Worm (Caenorhabditis elegans) whole organism, late embryonic: Measurements from ENCODE around the gene elt-3.

Source experiments
- C08G9.2 ChIP-seq: sonication (generic microtip); optimal IDR thresholded peaks from 2 replicates; lab custom pipeline; 2016; ENCODE audit warnings: mild to moderate bottlenecking, missing genetic modification characterization, moderate library complexity, missing compliant biosample characterization
- C38D4.7 ChIP-seq: fragments of 200-800 bp; sonication (Bioruptor generic); optimal IDR thresholded peaks from 2 replicates; lab custom pipeline; 2018; ENCODE audit warnings: mild to moderate bottlenecking, missing genetic modification characterization, moderate library complexity, missing compliant biosample characterization
- F13H6.1 ChIP-seq: sonication (generic microtip); optimal IDR thresholded peaks from 2 replicates; lab custom pipeline; 2016; ENCODE audit warnings: missing genetic modification characterization, missing compliant biosample characterization
- T23F11.4 ChIP-seq: fragments of 200-800 bp; sonication (Bioruptor generic); optimal IDR thresholded peaks from 2 replicates; lab custom pipeline; 2018; ENCODE audit warnings: mild to moderate bottlenecking, missing genetic modification characterization, missing compliant biosample characterization
- Y22D7AL.16 ChIP-seq: sonication (generic microtip); optimal IDR thresholded peaks from 2 replicates; lab custom pipeline; 2016; ENCODE audit warnings: missing genetic modification characterization, missing compliant biosample characterization
- ceh-18 ChIP-seq: sonication (generic microtip); optimal IDR thresholded peaks from 2 replicates; lab custom pipeline; 2016; ENCODE audit warnings: missing genetic modification characterization, missing compliant biosample characterization
- ceh-2 ChIP-seq: sonication (generic microtip); optimal IDR thresholded peaks from 2 replicates; lab custom pipeline; 2016; ENCODE audit warnings: missing genotype, missing genetic modification characterization, missing compliant biosample characterization
- ceh-22 ChIP-seq: sonication (generic microtip); optimal IDR thresholded peaks from 2 replicates; lab custom pipeline; 2017; ENCODE audit warnings: missing biosample characterization, missing genetic modification characterization
- ceh-24 ChIP-seq: sonication (generic microtip); optimal IDR thresholded peaks from 2 replicates; lab custom pipeline; 2016; ENCODE audit warnings: mild to moderate bottlenecking, missing genetic modification characterization, missing compliant biosample characterization
- ceh-31 ChIP-seq: sonication (generic microtip); optimal IDR thresholded peaks from 2 replicates; lab custom pipeline; 2016; ENCODE audit warnings: missing genetic modification characterization, missing compliant biosample characterization
- ceh-34 ChIP-seq: sonication (generic microtip); optimal IDR thresholded peaks from 2 replicates; lab custom pipeline; 2016; ENCODE audit warnings: mild to moderate bottlenecking, missing genetic modification characterization, missing compliant biosample characterization
- ceh-45 ChIP-seq: fragments of 200-800 bp; sonication (Bioruptor generic); IDR thresholded peaks from 2 replicates; pipeline ENCODE4 v1.3.6; 2022; ENCODE audit warnings: missing genetic modification reagents, missing genetic modification characterization, missing compliant biosample characterization
- ceh-48 ChIP-seq: sonication (generic microtip); optimal IDR thresholded peaks from 2 replicates; lab custom pipeline; 2016; ENCODE audit warnings: missing genetic modification characterization, inconsistent platforms, missing compliant biosample characterization
- ceh-6 ChIP-seq: fragments of 200-800 bp; sonication (Bioruptor generic); optimal IDR thresholded peaks from 2 replicates; lab custom pipeline; 2018; ENCODE audit warnings: mild to moderate bottlenecking, missing genetic modification characterization, missing compliant biosample characterization
- ceh-9 ChIP-seq: sonication (generic microtip); optimal IDR thresholded peaks from 2 replicates; lab custom pipeline; 2016; ENCODE audit warnings: mild to moderate bottlenecking, missing genetic modification characterization, inconsistent platforms, missing compliant biosample characterization
- che-1 ChIP-seq: sonication (generic microtip); optimal IDR thresholded peaks from 2 replicates; lab custom pipeline; 2016; ENCODE audit warnings: mild to moderate bottlenecking, missing genetic modification characterization, missing compliant biosample characterization
- dmd-4 ChIP-seq: sonication (generic microtip); optimal IDR thresholded peaks from 2 replicates; lab custom pipeline; 2016; ENCODE audit warnings: borderline replicate concordance, missing genetic modification characterization, missing compliant biosample characterization
- dve-1 ChIP-seq: sonication (generic microtip); optimal IDR thresholded peaks from 2 replicates; lab custom pipeline; 2017; ENCODE audit warnings: antibody characterized with exemption, mild to moderate bottlenecking, missing genetic modification characterization, missing compliant biosample characterization
- elt-2 ChIP-seq: sonication (generic microtip); optimal IDR thresholded peaks from 2 replicates; lab custom pipeline; 2016; ENCODE audit warnings: missing genetic modification reagents, missing genetic modification characterization, missing compliant biosample characterization
- ets-4 ChIP-seq: sonication (generic microtip); optimal IDR thresholded peaks from 2 replicates; lab custom pipeline; 2016; ENCODE audit warnings: missing genetic modification characterization, missing compliant biosample characterization
- eyg-1 ChIP-seq: sonication (generic microtip); optimal IDR thresholded peaks from 2 replicates; lab custom pipeline; 2016; ENCODE audit warnings: missing genotype, missing genetic modification characterization, missing compliant biosample characterization
- fax-1 ChIP-seq: sonication (generic microtip); optimal IDR thresholded peaks from 2 replicates; lab custom pipeline; 2016; ENCODE audit warnings: missing genotype, missing genetic modification characterization, missing compliant biosample characterization
- hlh-30 ChIP-seq: sonication (generic microtip); optimal IDR thresholded peaks from 2 replicates; lab custom pipeline; 2017; ENCODE audit warnings: antibody characterized with exemption, missing genetic modification characterization, missing compliant biosample characterization; ENCODE audit not compliant: insufficient read depth
- lim-6 ChIP-seq: sonication (generic microtip); optimal IDR thresholded peaks from 2 replicates; lab custom pipeline; 2016; ENCODE audit warnings: missing genetic modification characterization, missing compliant biosample characterization
- lin-11 ChIP-seq: fragments of 200-800 bp; sonication (Bioruptor generic); optimal IDR thresholded peaks from 2 replicates; lab custom pipeline; 2018; ENCODE audit warnings: mild to moderate bottlenecking, missing genetic modification characterization, missing compliant biosample characterization
- madf-2 ChIP-seq: sonication (generic microtip); optimal IDR thresholded peaks from 2 replicates; lab custom pipeline; 2017; ENCODE audit warnings: missing genetic modification characterization, missing compliant biosample characterization
- nfya-1 ChIP-seq: sonication (generic microtip); optimal IDR thresholded peaks from 2 replicates; lab custom pipeline; 2017; ENCODE audit warnings: missing genetic modification characterization, mild to moderate bottlenecking, missing compliant biosample characterization, antibody characterized with exemption, moderate library complexity
- nhr-11 ChIP-seq: fragments of 150-350 bp; optimal IDR thresholded peaks from 2 replicates; lab custom pipeline; 2014; ENCODE audit warnings: missing biosample characterization, missing genetic modification characterization
- npax-4 ChIP-seq: sonication (generic microtip); optimal IDR thresholded peaks from 2 replicates; lab custom pipeline; 2016; ENCODE audit warnings: missing genetic modification characterization, missing compliant biosample characterization
- odd-2 ChIP-seq: sonication (generic microtip); optimal IDR thresholded peaks from 2 replicates; lab custom pipeline; 2017; ENCODE audit warnings: antibody characterized with exemption, mild to moderate bottlenecking, missing genetic modification characterization, missing compliant biosample characterization
- pat-9 ChIP-seq: fragments of 200-800 bp; sonication (Bioruptor generic); optimal IDR thresholded peaks from 2 replicates; lab custom pipeline; 2018; ENCODE audit warnings: mild to moderate bottlenecking, missing genetic modification characterization, moderate library complexity, missing compliant biosample characterization
- pax-1 ChIP-seq: fragments of 150-350 bp; optimal IDR thresholded peaks from 2 replicates; lab custom pipeline; 2014; ENCODE audit warnings: missing biosample characterization, missing genetic modification characterization
- pha-4 ChIP-seq: fragments of 150-350 bp; optimal IDR thresholded peaks from 2 replicates; lab custom pipeline; 2018; ENCODE audit warnings: missing biosample characterization, missing genetic modification reagents, missing genetic modification characterization
- ref-2 ChIP-seq: sonication (generic microtip); optimal IDR thresholded peaks from 2 replicates; lab custom pipeline; 2016; ENCODE audit warnings: missing genetic modification characterization, missing compliant biosample characterization
- rnt-1 ChIP-seq: sonication (generic microtip); optimal IDR thresholded peaks from 2 replicates; lab custom pipeline; 2016; ENCODE audit warnings: missing genetic modification characterization, missing compliant biosample characterization
- sdc-2 ChIP-seq: sonication (generic microtip); optimal IDR thresholded peaks from 2 replicates; lab custom pipeline; 2016; ENCODE audit warnings: missing genotype, missing genetic modification characterization, missing compliant biosample characterization
- sox-2 ChIP-seq: fragments of 200-800 bp; sonication (Bioruptor generic); IDR thresholded peaks from 2 replicates; pipeline ENCODE4 v1.3.6; 2022; ENCODE audit warnings: missing genetic modification reagents, missing genetic modification characterization, missing compliant biosample characterization
- syd-9 ChIP-seq: sonication (generic microtip); optimal IDR thresholded peaks from 2 replicates; lab custom pipeline; 2016; ENCODE audit warnings: mild to moderate bottlenecking, missing genetic modification characterization, moderate library complexity, missing compliant biosample characterization
- tbx-2 ChIP-seq: sonication (generic microtip); optimal IDR thresholded peaks from 2 replicates; lab custom pipeline; 2016; ENCODE audit warnings: missing genetic modification characterization, missing compliant biosample characterization
- ttx-3 ChIP-seq: sonication (generic microtip); optimal IDR thresholded peaks from 2 replicates; lab custom pipeline; 2016; ENCODE audit warnings: missing genetic modification reagents, missing genetic modification characterization, missing compliant biosample characterization
- unc-42 ChIP-seq: sonication (generic microtip); optimal IDR thresholded peaks from 2 replicates; lab custom pipeline; 2016; ENCODE audit warnings: missing genotype, missing genetic modification characterization, missing compliant biosample characterization
- unc-55 ChIP-seq: sonication (generic microtip); optimal IDR thresholded peaks from 2 replicates; lab custom pipeline; 2017; ENCODE audit warnings: missing biosample characterization, missing genetic modification reagents, missing genetic modification characterization
- unc-86 ChIP-seq: sonication (generic microtip); optimal IDR thresholded peaks from 2 replicates; lab custom pipeline; 2016; ENCODE audit warnings: missing genetic modification characterization, missing compliant biosample characterization
- zip-5 ChIP-seq: sonication (generic microtip); optimal IDR thresholded peaks from 2 replicates; lab custom pipeline; 2016; ENCODE audit warnings: missing genetic modification characterization, missing compliant biosample characterization
- ztf-16 ChIP-seq: sonication (generic microtip); optimal IDR thresholded peaks from 2 replicates; lab custom pipeline; 2017; ENCODE audit warnings: missing genetic modification characterization, missing compliant biosample characterization

Gene elt-3

DNA sequence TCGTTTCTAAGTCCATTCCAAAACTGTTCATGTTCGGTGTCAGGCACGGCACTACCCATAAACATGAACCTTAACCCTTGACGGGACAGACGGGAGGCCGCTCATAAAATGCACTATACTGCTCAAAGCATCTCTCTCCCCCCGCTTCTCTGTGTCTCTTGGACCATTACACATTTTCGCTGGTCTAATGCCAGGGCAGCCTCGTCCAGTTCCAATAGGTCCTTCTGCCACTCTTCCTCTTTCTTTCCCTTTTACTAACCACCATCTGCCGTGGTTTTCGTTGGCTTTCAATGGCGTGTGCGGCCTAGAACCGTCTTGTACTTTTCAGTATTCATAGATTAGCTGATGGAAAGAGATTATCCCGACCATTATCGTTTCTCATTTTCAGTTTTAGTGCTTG lies 13.5 kb downstream of the elt-3 start (continued):
- TF ChIP-seq ztf-16 (tag; lab: Kevin White, UChicago) (no peak), ref-2 (tag; lab: Kevin White, UChicago) (peak; percentile 23)

- no peak for TF ChIP-seq F13H6.1
- no peak for TF ChIP-seq ceh-9 (tag; lab: Kevin White, UChicago)
- TF ChIP-seq pat-9 (tag; lab: Kevin White, UChicago), result no peak
- no peak for TF ChIP-seq dve-1
- TF ChIP-seq ceh-48 (tag; lab: Kevin White, UChicago), result no peak
- TF ChIP-seq lin-11 (tag; lab: Kevin White, UChicago), result no peak
- no peak for TF ChIP-seq che-1
- TF ChIP-seq ceh-22 (tag; lab: Kevin White, UChicago), result no peak
- TF ChIP-seq ceh-45 (GFP tag; lab: Robert Waterston, UW), result no peak
- no peak for TF ChIP-seq elt-2 (tag; lab: Kevin White, UChicago)
- TF ChIP-seq unc-55 (GFP tag; lab: Kevin White, UChicago), result no peak
- no peak for TF ChIP-seq npax-4
- TF ChIP-seq, all 69 proteins: peak for 0
Measured at ce11 chrX:13948810-13949209, 14.1 kb downstream of the elt-3 start, which contains the start of gene alg-1. TSS of gene alg-1 (plus strand) at chrX:13949110.

ce11 chrX:13950620-13951152 lies 16.0 kb downstream of the elt-3 start:
- TF ChIP-seq syd-9 (peak; percentile 26), hlh-30 (peak; percentile 44), ceh-24 (tag; lab: Kevin White, UChicago) (no peak), tbx-2 (peak; percentile 60), ceh-2 (peak; percentile 40), lim-6 (tag; lab: Kevin White, UChicago) (no peak), nfya-1 (tag; lab: Kevin White, UChicago) (peak; percentile 53), Y22D7AL.16 (tag; lab: Kevin White, UChicago) (no peak), T23F11.4 (GFP tag; lab: Kevin White, UChicago) (peak; percentile 4), eyg-1 (tag; lab: Kevin White, UChicago) (peak; percentile 14), dmd-4 (tag; lab: Kevin White, UChicago) (no peak), C08G9.2 (tag; lab: Kevin White, UChicago) (peak; percentile 14), ceh-6 (GFP tag; lab: Kevin White, UChicago) (peak; percentile 2), ceh-48 (tag; lab: Kevin White, UChicago) (no peak), rnt-1 (tag; lab: Kevin White, UChicago) (peak; percentile 3), nhr-11 (tag; lab: Kevin White, UChicago) (no peak), madf-2 (tag; lab: Kevin White, UChicago) (peak; percentile 5), zip-5 (no peak), ceh-9 (tag; lab: Kevin White, UChicago) (no peak), unc-86 (no peak), ceh-34 (tag; lab: Kevin White, UChicago) (peak; percentile 56), pax-1 (tag; lab: Kevin White, UChicago) (no peak), ref-2 (tag; lab: Kevin White, UChicago) (peak; percentile 70), unc-55 (GFP tag; lab: Kevin White, UChicago) (peak; percentile 44), ceh-31 (tag; lab: Kevin White, UChicago) (peak; percentile 66), ceh-18 (peak; percentile 28), unc-42 (tag; lab: Kevin White, UChicago) (no peak), ets-4 (no peak), sox-2 (GFP tag; lab: Robert Waterston, UW) (peak; percentile 28), F13H6.1 (peak; percentile 68), fax-1 (no peak), pha-4 (tag; lab: Kevin White, UChicago) (no peak), ceh-22 (tag; lab: Kevin White, UChicago) (peak; percentile 45), odd-2 (tag; lab: Kevin White, UChicago) (no peak), sdc-2 (tag; lab: Kevin White, UChicago) (peak; percentile 39), C38D4.7 (GFP tag; lab: Kevin White, UChicago) (no peak), ttx-3 (tag; lab: Kevin White, UChicago) (no peak)
- TF ChIP-seq, all 69 proteins: peak for 20
